Worm (Caenorhabditis elegans) whole organism, L4 larva: ENCODE results near the gene srx-31.

Experiments
- ceh-32 ChIP-seq: sonication (generic microtip); optimal IDR thresholded peaks from 2 replicates; lab custom pipeline; 2016; ENCODE audit warnings: mild to moderate bottlenecking, missing genetic modification characterization, missing compliant biosample characterization; ENCODE audit not compliant: poor library complexity
- ces-1 ChIP-seq: fragments of 150-350 bp; sonication (generic microtip); optimal IDR thresholded peaks from 4 replicates; lab custom pipeline; 2014; ENCODE audit warnings: missing biosample characterization, missing genetic modification reagents, missing genetic modification characterization
- hlh-11 ChIP-seq: fragments of 200-800 bp; sonication (Bioruptor generic); optimal IDR thresholded peaks from 2 replicates; lab custom pipeline; 2018; ENCODE audit warnings: mild to moderate bottlenecking, missing genetic modification characterization, missing compliant biosample characterization
- mdl-1 ChIP-seq, 2 experiments: fragments of 150-350 bp in 1 of 2; sonication (generic microtip) in 1 of 2; optimal IDR thresholded peaks; 2 replicates each; lab custom pipeline; 2014 to 2017; ENCODE audit warnings: missing biosample characterization in 2 of 2, missing genetic modification characterization in 2 of 2
- nhr-237 ChIP-seq: sonication (generic microtip); optimal IDR thresholded peaks from 2 replicates; lab custom pipeline; 2017; ENCODE audit warnings: missing biosample characterization, missing genetic modification characterization
- sdz-12 ChIP-seq: fragments of 200-800 bp; sonication (Bioruptor generic); optimal IDR thresholded peaks from 2 replicates; lab custom pipeline; 2018; ENCODE audit warnings: mild to moderate bottlenecking, missing genetic modification characterization, missing compliant biosample characterization
- tra-1 ChIP-seq: fragments of 200-800 bp; sonication (Bioruptor generic); IDR thresholded peaks from 2 replicates; pipeline ENCODE4 v1.3.6; 2022; ENCODE audit warnings: missing genetic modification reagents, missing genetic modification characterization, missing compliant biosample characterization
- zag-1 ChIP-seq: fragments of 150-350 bp; optimal IDR thresholded peaks from 2 replicates; lab custom pipeline; 2014; ENCODE audit warnings: missing biosample characterization, missing genetic modification characterization

DNA sequence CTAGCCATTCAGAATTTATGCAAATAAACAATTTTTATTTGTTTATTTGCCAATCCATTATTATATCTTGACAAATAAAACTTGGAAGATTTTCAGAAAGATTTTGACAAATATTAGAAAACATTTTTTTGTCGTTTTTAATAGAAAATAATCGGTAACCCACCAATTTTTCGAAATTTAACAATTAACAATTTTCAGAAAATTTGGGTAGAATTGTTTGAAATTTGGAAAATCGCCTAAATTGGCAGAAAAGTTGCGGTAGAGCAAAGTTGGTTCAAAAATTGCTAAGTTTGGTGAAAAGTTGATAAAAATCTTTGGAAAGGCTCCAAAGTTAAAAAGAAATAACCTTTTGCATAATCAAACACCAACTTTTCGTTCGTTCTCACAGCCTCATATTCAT, 14.6 kb downstream of the srx-31 start:
- TF ChIP-seq zag-1, result no peak
- TF ChIP-seq hlh-11 (tag; lab: Kevin White, UChicago), result no peak
- TF ChIP-seq ces-1 (GFP tag; lab: Kevin White, UChicago), result no peak
- TF ChIP-seq nhr-237 (tag; lab: Kevin White, UChicago), result no peak
- no peak for TF ChIP-seq ceh-32
- TF ChIP-seq mdl-1 (tag; optimal IDR thresholded peaks at IDR 0.05; lab: Kevin White, UChicago), result no peak
- no peak for TF ChIP-seq tra-1 (GFP tag; lab: Robert Waterston, UW)
- no peak for TF ChIP-seq sdz-12 (GFP tag; lab: Kevin White, UChicago)
